Worm (Caenorhabditis elegans) whole organism, L1 larva: ENCODE measurements around the gene arrd-22.

Source experiments
- C04F5.9 ChIP-seq: sonication (generic microtip); optimal IDR thresholded peaks from 2 replicates; lab custom pipeline; 2016; ENCODE audit warnings: missing genetic modification characterization, missing compliant biosample characterization
- C34B4.2 ChIP-seq: sonication (generic microtip); optimal IDR thresholded peaks from 2 replicates; lab custom pipeline; 2017; ENCODE audit warnings: mild to moderate bottlenecking, missing genetic modification characterization, missing compliant biosample characterization
- F16B12.6 ChIP-seq: fragments of 150-350 bp; optimal IDR thresholded peaks from 2 replicates; lab custom pipeline; 2014; ENCODE audit warnings: missing biosample characterization, missing genetic modification characterization
- Y116A8C.19 ChIP-seq: sonication (generic microtip); optimal IDR thresholded peaks from 2 replicates; lab custom pipeline; 2016; ENCODE audit warnings: missing compliant biosample characterization, missing genetic modification characterization, borderline replicate concordance
- aha-1 ChIP-seq: fragments of 150-350 bp; optimal IDR thresholded peaks from 2 replicates; lab custom pipeline; 2014; ENCODE audit warnings: missing biosample characterization, missing genetic modification characterization
- alr-1 ChIP-seq: fragments of 200-800 bp; sonication (Bioruptor generic); optimal IDR thresholded peaks from 2 replicates; lab custom pipeline; 2018; ENCODE audit warnings: borderline replicate concordance, mild to moderate bottlenecking, missing genetic modification characterization, missing compliant biosample characterization
- blmp-1 ChIP-seq: fragments of 150-350 bp; optimal IDR thresholded peaks from 2 replicates; lab custom pipeline; 2014; ENCODE audit warnings: missing biosample characterization, missing genetic modification characterization
- ceh-63 ChIP-seq: fragments of 200-800 bp; sonication (Bioruptor generic); optimal IDR thresholded peaks from 2 replicates; lab custom pipeline; 2018; ENCODE audit warnings: mild to moderate bottlenecking, missing genetic modification characterization, missing compliant biosample characterization
- ceh-82 ChIP-seq, 3 experiments: fragments of 150-350 bp in 1 of 3; sonication (generic microtip) in 2 of 3; optimal IDR thresholded peaks; 2 replicates each; lab custom pipeline; 2014 to 2017; ENCODE audit warnings: missing biosample characterization in 3 of 3, missing genetic modification characterization in 3 of 3
- ceh-90 ChIP-seq: sonication (generic microtip); optimal IDR thresholded peaks from 2 replicates; lab custom pipeline; 2016; ENCODE audit warnings: missing genetic modification characterization, missing compliant biosample characterization
- ces-1 ChIP-seq: fragments of 150-350 bp; optimal IDR thresholded peaks from 2 replicates; lab custom pipeline; 2014; ENCODE audit warnings: missing biosample characterization, missing genetic modification reagents, missing genetic modification characterization
- dsc-1 ChIP-seq: sonication (generic microtip); optimal IDR thresholded peaks from 2 replicates; lab custom pipeline; 2016; ENCODE audit warnings: mild to moderate bottlenecking, missing genetic modification characterization, missing compliant biosample characterization
- efl-1 ChIP-seq, 4 experiments: fragments of 150-350 bp; optimal IDR thresholded peaks in 3 of 4; peaks in 1 of 4; 1 replicate in 1 of 4; 2 replicates in 3 of 4; lab custom pipeline; 2014; ENCODE audit warnings: missing biosample characterization in 2 of 4, missing genetic modification characterization in 2 of 4, missing genetic modification reagents in 2 of 4
- efl-3 ChIP-seq: fragments of 200-800 bp; sonication (Bioruptor generic); optimal IDR thresholded peaks from 2 replicates; lab custom pipeline; 2018; ENCODE audit warnings: mild to moderate bottlenecking, missing genetic modification characterization, missing compliant biosample characterization
- fkh-10 ChIP-seq: sonication (generic microtip); optimal IDR thresholded peaks from 2 replicates; lab custom pipeline; 2017; ENCODE audit warnings: missing biosample characterization, missing genetic modification reagents, missing genetic modification characterization
- fos-1 ChIP-seq: fragments of 150-350 bp; optimal IDR thresholded peaks from 2 replicates; lab custom pipeline; 2014; ENCODE audit warnings: missing biosample characterization, missing genetic modification characterization
- grh-1 ChIP-seq: fragments of 200-800 bp; sonication (Bioruptor generic); IDR thresholded peaks from 2 replicates; pipeline ENCODE4 v1.3.6; 2022; ENCODE audit warnings: missing genetic modification reagents, missing genetic modification characterization, missing compliant biosample characterization
- hlh-4 ChIP-seq: sonication (generic microtip); optimal IDR thresholded peaks from 2 replicates; lab custom pipeline; 2016; ENCODE audit warnings: mild to moderate bottlenecking, missing genetic modification characterization, missing compliant biosample characterization
- hpl-2 ChIP-seq: fragments of 150-350 bp; optimal IDR thresholded peaks from 2 replicates; lab custom pipeline; 2014; ENCODE audit warnings: missing biosample characterization, missing genetic modification reagents, missing genetic modification characterization
- isw-1 ChIP-seq: fragments of 200-800 bp; sonication (Bioruptor generic); IDR thresholded peaks from 2 replicates; pipeline ENCODE4 v1.3.6; 2022; ENCODE audit warnings: missing genetic modification characterization, missing compliant biosample characterization
- jun-1 ChIP-seq: fragments of 150-350 bp; optimal IDR thresholded peaks from 2 replicates; lab custom pipeline; 2014; ENCODE audit warnings: missing biosample characterization, missing genetic modification reagents, missing genetic modification characterization
- lin-13 ChIP-seq: fragments of 150-350 bp; optimal IDR thresholded peaks from 2 replicates; lab custom pipeline; 2014; ENCODE audit warnings: missing biosample characterization, missing genetic modification reagents, missing genetic modification characterization
- lin-15B ChIP-seq: fragments of 150-350 bp; sonication (generic microtip); optimal IDR thresholded peaks from 3 replicates; lab custom pipeline; 2014; ENCODE audit warnings: missing biosample characterization, missing genetic modification characterization
- lir-3 ChIP-seq: sonication (generic microtip); optimal IDR thresholded peaks from 2 replicates; lab custom pipeline; 2016; ENCODE audit warnings: mild to moderate bottlenecking, missing genetic modification characterization, moderate library complexity, missing compliant biosample characterization; ENCODE audit not compliant: poor library complexity
- lsy-2 ChIP-seq, 2 experiments: fragments of 150-350 bp; optimal IDR thresholded peaks; 2 replicates each; lab custom pipeline; 2014; ENCODE audit warnings: missing biosample characterization in 2 of 2, missing genetic modification characterization in 2 of 2
- mab-9 ChIP-seq: fragments of 200-800 bp; sonication (Bioruptor generic); IDR thresholded peaks from 2 replicates; pipeline ENCODE4 v1.3.6; 2022; ENCODE audit warnings: missing genetic modification reagents, missing genetic modification characterization, missing compliant biosample characterization
- mdl-1 ChIP-seq, 2 experiments: fragments of 150-350 bp; optimal IDR thresholded peaks; 2 replicates each; lab custom pipeline; 2014 to 2017; ENCODE audit warnings: missing biosample characterization in 2 of 2, missing genetic modification characterization in 2 of 2, inconsistent platforms in 1 of 2
- mef-2 ChIP-seq: fragments of 150-350 bp; optimal IDR thresholded peaks from 2 replicates; lab custom pipeline; 2014; ENCODE audit warnings: missing biosample characterization, missing genetic modification characterization
- mep-1 ChIP-seq: fragments of 150-350 bp; optimal IDR thresholded peaks from 2 replicates; lab custom pipeline; 2014; ENCODE audit warnings: missing biosample characterization, missing genetic modification characterization
- nhr-12 ChIP-seq: sonication (generic microtip); optimal IDR thresholded peaks from 2 replicates; lab custom pipeline; 2017; ENCODE audit warnings: missing biosample characterization, missing genetic modification characterization
- nhr-19 ChIP-seq: fragments of 200-800 bp; sonication (Bioruptor generic); conservative IDR thresholded peaks from 2 replicates; pipeline ENCODE4 v1.3.6; 2022; ENCODE audit warnings: missing genetic modification characterization, missing compliant biosample characterization
- nhr-20 ChIP-seq: sonication (generic microtip); optimal IDR thresholded peaks from 2 replicates; lab custom pipeline; 2016; ENCODE audit warnings: mild to moderate bottlenecking, missing genetic modification characterization, missing compliant biosample characterization
- nhr-237 ChIP-seq: fragments of 150-350 bp; optimal IDR thresholded peaks from 2 replicates; lab custom pipeline; 2014; ENCODE audit warnings: missing biosample characterization, missing genetic modification characterization
- nhr-47 ChIP-seq: sonication (generic microtip); optimal IDR thresholded peaks from 2 replicates; lab custom pipeline; 2016; ENCODE audit warnings: mild to moderate bottlenecking, missing genetic modification characterization, moderate library complexity, missing compliant biosample characterization
- nhr-76 ChIP-seq: sonication (generic microtip); optimal IDR thresholded peaks from 2 replicates; lab custom pipeline; 2017; ENCODE audit warnings: missing biosample characterization, missing genetic modification characterization
- nhr-77 ChIP-seq: fragments of 150-350 bp; optimal IDR thresholded peaks from 2 replicates; lab custom pipeline; 2014; ENCODE audit warnings: missing biosample characterization, missing genetic modification characterization
- nhr-84 ChIP-seq: sonication (generic microtip); optimal IDR thresholded peaks from 2 replicates; lab custom pipeline; 2017; ENCODE audit warnings: missing biosample characterization, missing genetic modification characterization
- nhr-85 ChIP-seq: sonication (generic microtip); peaks from one replicate; lab custom pipeline; 2016; ENCODE audit warnings: missing genetic modification characterization, inconsistent platforms, missing compliant biosample characterization
- nhr-90 ChIP-seq: sonication (generic microtip); optimal IDR thresholded peaks from 2 replicates; lab custom pipeline; 2016; ENCODE audit warnings: mild to moderate bottlenecking, missing genetic modification characterization, missing compliant biosample characterization; ENCODE audit not compliant: poor library complexity
- pax-3 ChIP-seq: fragments of 200-800 bp; sonication (Bioruptor generic); optimal IDR thresholded peaks from 2 replicates; lab custom pipeline; 2018; ENCODE audit warnings: mild to moderate bottlenecking, missing genetic modification characterization, moderate library complexity, missing compliant biosample characterization
- skn-1 ChIP-seq: fragments of 150-350 bp; optimal IDR thresholded peaks from 2 replicates; lab custom pipeline; 2014; ENCODE audit warnings: missing biosample characterization, missing genetic modification characterization
- sox-4 ChIP-seq: sonication (generic microtip); optimal IDR thresholded peaks from 2 replicates; lab custom pipeline; 2016; ENCODE audit warnings: missing genetic modification characterization, missing compliant biosample characterization
- sptf-1 ChIP-seq: fragments of 150-350 bp; optimal IDR thresholded peaks from 2 replicates; lab custom pipeline; 2014; ENCODE audit warnings: missing biosample characterization, missing genetic modification characterization
- sup-37 ChIP-seq: fragments of 200-800 bp; sonication (Bioruptor generic); optimal IDR thresholded peaks from 2 replicates; lab custom pipeline; 2018; ENCODE audit warnings: mild to moderate bottlenecking, missing genetic modification characterization, missing compliant biosample characterization
- unc-130 ChIP-seq: fragments of 150-350 bp; optimal IDR thresholded peaks from 2 replicates; lab custom pipeline; 2017; ENCODE audit warnings: missing biosample characterization, missing genetic modification characterization, inconsistent platforms
- unc-30 ChIP-seq: sonication (generic microtip); optimal IDR thresholded peaks from 2 replicates; lab custom pipeline; 2017; ENCODE audit warnings: missing biosample characterization, missing genetic modification characterization
- zag-1 ChIP-seq: fragments of 150-350 bp; optimal IDR thresholded peaks from 2 replicates; lab custom pipeline; 2014; ENCODE audit warnings: missing biosample characterization, missing genetic modification characterization

arrd-22 gene

ce11 chrV:3391005-3391404 is 19.3 kb upstream of the arrd-22 start (continued):
- TF ChIP-seq isw-1 (peak; percentile 11), F16B12.6 (tag; lab: Kevin White, UChicago) (peak; percentile 85), sptf-1 (no peak), nhr-85 (tag; lab: Kevin White, UChicago) (peak; percentile 99), nhr-47 (tag; lab: Kevin White, UChicago) (peak; percentile 79), blmp-1 (tag; lab: Kevin White, UChicago) (peak; percentile 90), lin-13 (GFP tag; lab: Kevin White, UChicago) (peak; percentile 73), hlh-4 (tag; lab: Kevin White, UChicago) (no peak), zag-1 (no peak), lsy-2 (tag; optimal IDR thresholded peaks at IDR 0.05; lab: Kevin White, UChicago) (peak; percentile 68 to 88), aha-1 (tag; lab: Kevin White, UChicago) (no peak), alr-1 (no peak), efl-1 (optimal IDR thresholded peaks at IDR 0.05; lab: Kevin White, UChicago) (peak; percentile 76 to 82), efl-1 (GFP tag; optimal IDR thresholded peaks at IDR 0.05 in 1 of 2; lab: Kevin White, UChicago) (peak; percentile 68 to 94), nhr-76 (tag; lab: Kevin White, UChicago) (no peak), efl-3 (GFP tag; lab: Kevin White, UChicago) (no peak), nhr-237 (peak; percentile 67), nhr-77 (tag; lab: Kevin White, UChicago) (peak; percentile 73), fos-1 (peak; percentile 43), fkh-10 (GFP tag; lab: Kevin White, UChicago) (no peak), pax-3 (tag; lab: Kevin White, UChicago) (no peak), mdl-1 (tag; optimal IDR thresholded peaks at IDR 0.05; lab: Kevin White, UChicago) (peak in 1 of 2 experiments; percentile 81), lir-3 (tag; lab: Kevin White, UChicago) (peak; percentile 19), C04F5.9 (tag; lab: Kevin White, UChicago) (no peak), unc-30 (no peak), mab-9 (GFP tag; lab: Robert Waterston, UW) (no peak), C34B4.2 (tag; lab: Kevin White, UChicago) (no peak), ceh-63 (GFP tag; lab: Kevin White, UChicago) (no peak), sox-4 (no peak), unc-130 (tag; lab: Kevin White, UChicago) (peak; percentile 79), jun-1 (tag; lab: Kevin White, UChicago) (peak; percentile 66), skn-1 (tag; lab: Kevin White, UChicago) (peak; percentile 73), mef-2 (tag; lab: Kevin White, UChicago) (no peak), grh-1 (GFP tag; lab: Robert Waterston, UW) (peak; percentile 95), nhr-84 (tag; lab: Kevin White, UChicago) (no peak), nhr-19 (GFP tag; lab: Robert Waterston, UW) (peak; percentile 87), Y116A8C.19 (tag; lab: Kevin White, UChicago) (no peak), mep-1 (tag; lab: Kevin White, UChicago) (peak; percentile 91), lin-15B (tag; lab: Kevin White, UChicago) (no peak), dsc-1 (peak; percentile 17), ceh-90 (tag; lab: Kevin White, UChicago) (no peak), hpl-2 (GFP tag; lab: Kevin White, UChicago) (peak; percentile 64), ceh-82 (tag; optimal IDR thresholded peaks at IDR 0.05; lab: Kevin White, UChicago) (peak; percentile 27 to 63 (median 28)), nhr-12 (tag; lab: Kevin White, UChicago) (no peak), ces-1 (GFP tag; lab: Kevin White, UChicago) (no peak), nhr-20 (tag; lab: Kevin White, UChicago) (peak; percentile 95), sup-37 (GFP tag; lab: Kevin White, UChicago) (no peak), nhr-90 (tag; lab: Kevin White, UChicago) (peak; percentile 81)
